Worm (Caenorhabditis elegans) whole organism, L4 larva: ENCODE data around the gene srt-41.

Source experiments
- F37D6.2 ChIP-seq: sonication (generic microtip); optimal IDR thresholded peaks from 2 replicates; lab custom pipeline; 2016; ENCODE audit warnings: mild to moderate bottlenecking, missing genetic modification characterization, missing compliant biosample characterization
- F44E2.7 ChIP-seq: fragments of 200-800 bp; sonication (Bioruptor generic); IDR thresholded peaks from 2 replicates; pipeline ENCODE4 v2.1.2; 2022; ENCODE audit warnings: missing genetic modification characterization, missing compliant biosample characterization
- Y48G9A.11 ChIP-seq: fragments of 200-800 bp; sonication (Bioruptor generic); IDR thresholded peaks from 2 replicates; pipeline ENCODE4 v1.3.6; 2022; ENCODE audit warnings: missing genetic modification reagents, missing genetic modification characterization, missing compliant biosample characterization
- attf-4 ChIP-seq: sonication (generic microtip); optimal IDR thresholded peaks from 3 replicates; lab custom pipeline; 2017; ENCODE audit warnings: missing biosample characterization, missing genetic modification characterization
- ceh-28 ChIP-seq: fragments of 150-350 bp; optimal IDR thresholded peaks from 2 replicates; lab custom pipeline; 2014; ENCODE audit warnings: missing biosample characterization, missing genetic modification reagents, missing genetic modification characterization
- ceh-32 ChIP-seq: sonication (generic microtip); optimal IDR thresholded peaks from 2 replicates; lab custom pipeline; 2016; ENCODE audit warnings: mild to moderate bottlenecking, missing genetic modification characterization, missing compliant biosample characterization; ENCODE audit not compliant: poor library complexity
- ceh-44 ChIP-seq: fragments of 200-800 bp; sonication (Bioruptor generic); IDR thresholded peaks from 2 replicates; pipeline ENCODE4 v1.3.6; 2022; ENCODE audit warnings: missing genetic modification reagents, missing genetic modification characterization, missing compliant biosample characterization
- cey-2 ChIP-seq: sonication (generic microtip); optimal IDR thresholded peaks from 3 replicates; lab custom pipeline; 2017; ENCODE audit warnings: missing genetic modification characterization, mild to moderate bottlenecking, missing compliant biosample characterization, antibody characterized with exemption, borderline replicate concordance; ENCODE audit not compliant: insufficient read depth
- ctbp-1 ChIP-seq: fragments of 200-800 bp; sonication (Bioruptor generic); IDR thresholded peaks from 2 replicates; pipeline ENCODE4 v1.3.6; 2022; ENCODE audit warnings: missing genetic modification reagents, missing genetic modification characterization, missing compliant biosample characterization
- daf-8 ChIP-seq: fragments of 200-800 bp; sonication (Bioruptor generic); IDR thresholded peaks from 2 replicates; pipeline ENCODE4 v1.3.6; 2022; ENCODE audit warnings: missing genetic modification characterization, missing compliant biosample characterization
- dmd-9 ChIP-seq: fragments of 200-800 bp; sonication (Bioruptor generic); IDR thresholded peaks from 2 replicates; pipeline ENCODE4 v1.3.6; 2022; ENCODE audit warnings: missing genetic modification reagents, missing genetic modification characterization, missing compliant biosample characterization
- egl-43 ChIP-seq: fragments of 200-800 bp; sonication (Bioruptor generic); IDR thresholded peaks from 2 replicates; pipeline ENCODE4 v1.3.6; 2022; ENCODE audit warnings: missing genetic modification reagents, missing genetic modification characterization, missing compliant biosample characterization
- fos-1 ChIP-seq: fragments of 150-350 bp; optimal IDR thresholded peaks from 2 replicates; lab custom pipeline; 2014; ENCODE audit warnings: missing biosample characterization, missing genetic modification characterization
- gei-8 ChIP-seq: fragments of 200-800 bp; sonication (Bioruptor generic); optimal IDR thresholded peaks from 2 replicates; lab custom pipeline; 2018; ENCODE audit warnings: mild to moderate bottlenecking, missing genetic modification characterization, missing compliant biosample characterization
- hif-1 ChIP-seq, 2 experiments: sonication (generic microtip); optimal IDR thresholded peaks; 2 replicates each; lab custom pipeline; 2016 to 2017; ENCODE audit warnings: missing compliant biosample characterization in 2 of 2, missing genetic modification characterization in 2 of 2, missing genetic modification reagents in 2 of 2, missing genotype in 2 of 2, mild to moderate bottlenecking in 1 of 2
- hlh-30 ChIP-seq: sonication (generic microtip); optimal IDR thresholded peaks from 2 replicates; lab custom pipeline; 2017; ENCODE audit warnings: antibody characterized with exemption, mild to moderate bottlenecking, missing genetic modification characterization, missing compliant biosample characterization; ENCODE audit not compliant: insufficient read depth
- jun-1 ChIP-seq: fragments of 150-350 bp; optimal IDR thresholded peaks from 2 replicates; lab custom pipeline; 2014; ENCODE audit warnings: missing biosample characterization, missing genetic modification reagents, missing genetic modification characterization
- lin-39 ChIP-seq: fragments of 150-350 bp; optimal IDR thresholded peaks from 2 replicates; lab custom pipeline; 2014; ENCODE audit warnings: missing biosample characterization, missing genetic modification reagents, missing genetic modification characterization
- lir-3 ChIP-seq: sonication (generic microtip); optimal IDR thresholded peaks from 2 replicates; lab custom pipeline; 2016; ENCODE audit warnings: mild to moderate bottlenecking, missing genetic modification characterization, missing compliant biosample characterization
- madf-5 ChIP-seq, 2 experiments: fragments of 200-800 bp; sonication (Bioruptor generic); IDR thresholded peaks; 2 replicates each; pipeline ENCODE4 v1.3.6; 2022; ENCODE audit warnings: missing compliant biosample characterization in 2 of 2, missing genetic modification characterization in 2 of 2
- madf-9 ChIP-seq: fragments of 200-800 bp; sonication (Bioruptor generic); conservative IDR thresholded peaks from 2 replicates; pipeline ENCODE4 v1.3.6; 2022; ENCODE audit warnings: missing genetic modification reagents, missing genetic modification characterization, missing compliant biosample characterization
- mdl-1 ChIP-seq, 2 experiments: fragments of 150-350 bp in 1 of 2; sonication (generic microtip) in 1 of 2; optimal IDR thresholded peaks; 2 replicates each; lab custom pipeline; 2014 to 2017; ENCODE audit warnings: missing biosample characterization in 2 of 2, missing genetic modification characterization in 2 of 2
- mep-1 ChIP-seq: fragments of 150-350 bp; sonication (generic microtip); optimal IDR thresholded peaks from 3 replicates; lab custom pipeline; 2014; ENCODE audit warnings: missing biosample characterization, missing genetic modification characterization
- mxl-3 ChIP-seq: fragments of 200-800 bp; sonication (Bioruptor generic); optimal IDR thresholded peaks from 2 replicates; lab custom pipeline; 2018; ENCODE audit warnings: mild to moderate bottlenecking, missing genetic modification characterization, missing compliant biosample characterization
- nhr-28 ChIP-seq: fragments of 150-350 bp; optimal IDR thresholded peaks from 2 replicates; lab custom pipeline; 2014; ENCODE audit warnings: missing biosample characterization, missing genetic modification characterization
- nhr-48 ChIP-seq: sonication (generic microtip); optimal IDR thresholded peaks from 2 replicates; lab custom pipeline; 2016; ENCODE audit warnings: mild to moderate bottlenecking, missing genetic modification characterization, missing compliant biosample characterization
- nhr-77 ChIP-seq: fragments of 150-350 bp; optimal IDR thresholded peaks from 2 replicates; lab custom pipeline; 2014; ENCODE audit warnings: missing biosample characterization, missing genetic modification characterization
- pha-4 ChIP-seq, 2 experiments: fragments of 150-350 bp in 1 of 2; fragments of 200-800 bp in 1 of 2; sonication (Bioruptor generic) in 1 of 2; IDR thresholded peaks in 1 of 2; optimal IDR thresholded peaks in 1 of 2; 2 replicates each; pipeline versions ENCODE4 v1.3.6 to Lab custom; 2014 to 2022; ENCODE audit warnings: missing genetic modification characterization in 2 of 2, missing genetic modification reagents in 2 of 2, missing biosample characterization in 1 of 2, missing compliant biosample characterization in 1 of 2
- set-16 ChIP-seq: fragments of 200-800 bp; sonication (Bioruptor generic); IDR thresholded peaks from 2 replicates; pipeline ENCODE4 v1.3.6; 2022; ENCODE audit warnings: missing genetic modification reagents, missing genetic modification characterization, missing compliant biosample characterization
- tag-97 ChIP-seq: fragments of 200-800 bp; sonication (Bioruptor generic); IDR thresholded peaks from 2 replicates; pipeline ENCODE4 v1.3.6; 2022; ENCODE audit warnings: missing genetic modification characterization, missing compliant biosample characterization
- unc-62 ChIP-seq, 3 experiments: fragments of 150-350 bp in 1 of 3; sonication (generic microtip); optimal IDR thresholded peaks in 2 of 3; peaks in 1 of 3; 1 replicate in 1 of 3; 2 replicates in 2 of 3; lab custom pipeline; 2014 to 2017; ENCODE audit warnings: missing biosample characterization in 3 of 3, missing genetic modification characterization in 3 of 3, missing genetic modification reagents in 3 of 3, missing genotype in 1 of 3
- zfp-3 ChIP-seq: fragments of 200-800 bp; sonication (Bioruptor generic); conservative IDR thresholded peaks from 2 replicates; pipeline ENCODE4 v1.3.6; 2022; ENCODE audit warnings: missing genetic modification reagents, missing genetic modification characterization, missing compliant biosample characterization
- zip-2 ChIP-seq: fragments of 150-350 bp; optimal IDR thresholded peaks from 2 replicates; lab custom pipeline; 2014; ENCODE audit warnings: missing biosample characterization, missing genetic modification characterization
- ztf-7 ChIP-seq: fragments of 150-350 bp; optimal IDR thresholded peaks from 2 replicates; lab custom pipeline; 2014; ENCODE audit warnings: missing biosample characterization, missing genetic modification characterization

The srt-41 gene

ce11 chrV:1804645-1805559, 2.0 kb upstream of the srt-41 start, which contains the start of the genes hsp-16.2 and hsp-16.41 (continued):
- TF ChIP-seq F37D6.2 (tag; lab: Kevin White, UChicago) (peak; percentile 21), madf-9 (GFP tag; lab: Robert Waterston, UW) (0 out of 2 replicates have a peak, but pooled peaks have one; percentile 5)
- TF ChIP-seq, all 104 proteins: peak for 24

- no peak for TF ChIP-seq daf-8 (GFP tag; lab: Robert Waterston, UW)
- no peak for TF ChIP-seq lin-39 (tag; lab: Kevin White, UChicago)
- no peak for TF ChIP-seq nhr-48 (tag; lab: Kevin White, UChicago)
- no peak for TF ChIP-seq F44E2.7
- TF ChIP-seq dmd-9 (GFP tag; lab: Robert Waterston, UW), result no peak
- no peak for TF ChIP-seq pha-4 (GFP tag; IDR thresholded peaks at IDR 0.05; lab: Robert Waterston, UW)
- TF ChIP-seq pha-4 (tag; optimal IDR thresholded peaks at IDR 0.05; lab: Kevin White, UChicago), result peak; percentile 5
- 0 out of 2 replicates have a peak, but pooled peaks have one; percentile 56 for TF ChIP-seq zfp-3 (GFP tag; lab: Robert Waterston, UW)
- no peak for TF ChIP-seq hif-1 (tag; optimal IDR thresholded peaks at IDR 0.05; lab: Kevin White, UChicago)
- TF ChIP-seq ctbp-1 (GFP tag; lab: Robert Waterston, UW), result no peak
- no peak for TF ChIP-seq ceh-32 (tag; lab: Kevin White, UChicago)
- TF ChIP-seq ceh-44, result no peak
- TF ChIP-seq nhr-77 (tag; lab: Kevin White, UChicago), result no peak
- TF ChIP-seq madf-5 (GFP tag; IDR thresholded peaks at IDR 0.05; lab: Robert Waterston, UW), result 0 out of 4 replicates have a peak, but pooled peaks of 1 of the 2 experiments have one; percentile 5
- TF ChIP-seq, all 104 proteins: peak for 3
These were observed 1.1 kb upstream of the srt-41 start for ce11 chrV:1804034-1804542.

ce11 chrV:1797900-1798299, 5.0 kb downstream of the srt-41 start, which contains the start of gene F36H9.10:
Gene F36H9.10 (plus strand): TSS chrV:1798200.
- TF ChIP-seq egl-43 (no peak), jun-1 (no peak), set-16 (GFP tag; lab: Robert Waterston, UW) (0 out of 2 replicates have a peak, but pooled peaks have one; percentile 28), ztf-7 (no peak), zip-2 (tag; lab: Kevin White, UChicago) (no peak), fos-1 (tag; lab: Kevin White, UChicago) (no peak)

- TF ChIP-seq ceh-32 (tag; lab: Kevin White, UChicago) (no peak), hlh-30 (tag; lab: Kevin White, UChicago) (no peak), nhr-77 (tag; lab: Kevin White, UChicago) (no peak)
- TF ChIP-seq, all 104 proteins: peak for 0
These were observed 8.7 kb downstream of the srt-41 start, which contains the start of gene F36H9.1 for ce11 chrV:1794218-1794617. Gene F36H9.1 (plus strand): TSS chrV:1794518.

ce11 chrV:1789495-1789894, 13.4 kb downstream of the srt-41 start:
- TF ChIP-seq cey-2 (tag; lab: Kevin White, UChicago) (no peak), tag-97 (GFP tag; lab: Robert Waterston, UW) (no peak), unc-62 (GFP tag; optimal IDR thresholded peaks at IDR 0.05 in 1 of 2; lab: Kevin White, UChicago) (peak in 1 of 2 experiments; percentile 73), unc-62 (tag; optimal IDR thresholded peaks at IDR 0.05; lab: Kevin White, UChicago) (no peak), Y48G9A.11 (GFP tag; lab: Robert Waterston, UW) (no peak), mxl-3 (peak; percentile 67), mdl-1 (tag; optimal IDR thresholded peaks at IDR 0.05; lab: Kevin White, UChicago) (peak in 1 of 2 experiments; percentile 54), lir-3 (tag; lab: Kevin White, UChicago) (no peak), gei-8 (GFP tag; lab: Kevin White, UChicago) (no peak), mep-1 (tag; lab: Kevin White, UChicago) (no peak), ztf-7 (no peak), ceh-28 (tag; lab: Kevin White, UChicago) (no peak), attf-4 (tag; lab: Kevin White, UChicago) (no peak), madf-5 (GFP tag; IDR thresholded peaks at IDR 0.05; lab: Robert Waterston, UW) (no peak), nhr-48 (tag; lab: Kevin White, UChicago) (peak; percentile 61), nhr-28 (tag; lab: Kevin White, UChicago) (peak; percentile 54), daf-8 (GFP tag; lab: Robert Waterston, UW) (no peak)
